Worm (Caenorhabditis elegans): ENCODE data around the gene ikke-1.
A peak's percentile ranks its signal among the peaks of the same experiment; 100 is the strongest.

The ikke-1 gene

DNA sequence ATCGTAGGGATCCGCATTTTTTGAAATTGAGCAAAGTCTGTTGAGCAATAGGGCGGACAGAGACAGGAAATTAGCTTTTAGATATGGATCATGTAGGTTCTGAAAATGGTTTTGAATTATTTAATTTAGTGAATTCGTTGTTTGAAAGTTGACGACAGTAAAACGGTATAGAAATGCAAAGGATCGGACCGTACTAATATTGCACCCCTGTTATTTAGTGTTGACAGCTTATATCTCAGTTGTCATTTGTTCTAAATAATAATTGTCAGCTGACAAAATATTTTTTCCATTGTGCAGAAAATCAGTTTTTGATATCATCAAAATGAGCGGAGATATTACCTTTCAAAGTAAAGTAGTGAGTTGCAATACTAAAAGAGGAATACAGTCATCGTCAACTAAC is 20.9 kb upstream of the ikke-1 start, which contains the start of gene lin-12:
TSS of gene lin-12 (minus strand) at position 101 of the 400 bp plus-strand sequence.
- TF ChIP-seq elt-3 (tag; optimal IDR thresholded peaks at IDR 0.05) = no peak
- no peak for TF ChIP-seq ham-2 (GFP tag; optimal IDR thresholded peaks at IDR 0.05)
- no peak for TF ChIP-seq nhr-12 (tag; optimal IDR thresholded peaks at IDR 0.05)
- no peak for TF ChIP-seq ces-1 (GFP tag; optimal IDR thresholded peaks at IDR 0.05)
- TF ChIP-seq snpc-4 (tag; optimal IDR thresholded peaks at IDR 0.05) = no peak
- TF ChIP-seq cnd-1 (tag; optimal IDR thresholded peaks at IDR 0.05) = no peak
- no peak for TF ChIP-seq tbx-8 (GFP tag; optimal IDR thresholded peaks at IDR 0.05)
- no peak for TF ChIP-seq lin-13 (tag; optimal IDR thresholded peaks at IDR 0.05)
- no peak for TF ChIP-seq nhr-76 (tag; optimal IDR thresholded peaks at IDR 0.05)
- no peak for TF ChIP-seq pha-4 (tag; optimal IDR thresholded peaks at IDR 0.05)
- TF ChIP-seq mep-1 (tag; optimal IDR thresholded peaks at IDR 0.05) = no peak
- TF ChIP-seq zip-8 (tag; optimal IDR thresholded peaks at IDR 0.05) = no peak
- no peak for TF ChIP-seq bed-3 (GFP tag; optimal IDR thresholded peaks at IDR 0.05)
- TF ChIP-seq unc-39 (tag; optimal IDR thresholded peaks at IDR 0.05) = no peak
- no peak for TF ChIP-seq mab-5 (tag; optimal IDR thresholded peaks at IDR 0.05)
- TF ChIP-seq flh-1 (GFP tag; optimal IDR thresholded peaks at IDR 0.05) = no peak
- TF ChIP-seq drap-1 (GFP tag; optimal IDR thresholded peaks at IDR 0.05) = no peak
- no peak for TF ChIP-seq hlh-1 (tag; optimal IDR thresholded peaks at IDR 0.05)
- TF ChIP-seq sem-2 (GFP tag; optimal IDR thresholded peaks at IDR 0.05) = no peak

DNA sequence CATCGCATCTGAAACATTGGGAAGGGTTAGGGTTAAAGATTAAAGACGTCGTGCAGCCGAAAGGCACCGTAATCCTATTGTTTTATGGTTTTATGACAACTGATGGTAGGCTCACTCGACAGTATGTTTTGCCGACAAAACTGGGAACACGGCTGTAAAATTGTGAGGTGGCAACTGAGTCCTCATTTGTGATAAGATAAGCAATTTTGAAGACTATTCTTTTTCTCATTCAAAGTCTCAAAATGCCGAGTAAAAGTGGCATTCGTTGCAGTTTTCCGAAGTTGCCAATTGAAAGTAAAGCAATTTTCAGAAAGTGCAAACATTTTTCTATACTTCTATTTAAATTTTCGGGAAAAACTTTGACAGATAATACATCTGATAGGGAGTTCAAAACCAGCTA is 19.2 kb upstream of the ikke-1 start:
- TF ChIP-seq bed-3 (GFP tag; optimal IDR thresholded peaks at IDR 0.05) = no peak
- no peak for TF ChIP-seq nhr-2 (tag; optimal IDR thresholded peaks at IDR 0.05)
- TF ChIP-seq elt-3 (tag; optimal IDR thresholded peaks at IDR 0.05) = no peak
- TF ChIP-seq ztf-11 (tag; optimal IDR thresholded peaks at IDR 0.05) = no peak
- no peak for TF ChIP-seq cnd-1 (tag; optimal IDR thresholded peaks at IDR 0.05)
- no peak for TF ChIP-seq sem-2 (GFP tag; optimal IDR thresholded peaks at IDR 0.05)
- no peak for TF ChIP-seq unc-120 (tag; optimal IDR thresholded peaks at IDR 0.05; ENCODE audit: poor library complexity, severe bottlenecking)
- no peak for TF ChIP-seq M03D4.4 (tag; optimal IDR thresholded peaks at IDR 0.05)
- TF ChIP-seq nhr-12 (tag; optimal IDR thresholded peaks at IDR 0.05) = no peak
- TF ChIP-seq snpc-4 (tag; optimal IDR thresholded peaks at IDR 0.05) = no peak
- TF ChIP-seq unc-39 (tag; optimal IDR thresholded peaks at IDR 0.05) = no peak
- no peak for TF ChIP-seq nhr-28 (tag; optimal IDR thresholded peaks at IDR 0.05)
- TF ChIP-seq mab-5 (tag; optimal IDR thresholded peaks at IDR 0.05) = no peak
- no peak for TF ChIP-seq lin-13 (tag; optimal IDR thresholded peaks at IDR 0.05)
- TF ChIP-seq hlh-1 (tag; optimal IDR thresholded peaks at IDR 0.05) = no peak

DNA sequence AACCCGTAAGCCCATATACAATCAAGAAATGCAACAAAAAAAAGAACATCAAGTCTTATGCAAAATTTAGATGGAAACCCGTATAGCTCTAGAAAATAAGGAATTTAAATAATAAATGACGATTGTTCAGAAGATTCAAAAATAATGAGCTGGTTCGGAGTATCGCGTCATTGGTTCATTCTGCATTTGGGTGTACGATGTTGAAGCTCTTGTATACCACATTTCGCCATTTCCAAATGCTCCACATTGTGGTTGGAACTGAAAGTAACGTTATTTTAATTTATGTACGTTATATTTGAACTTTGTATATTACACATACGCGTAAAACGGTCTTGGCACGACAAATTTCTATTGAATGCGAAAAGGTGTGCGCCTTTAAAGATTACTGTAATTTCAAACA is 9.8 kb upstream of the ikke-1 start:
- TF ChIP-seq unc-120 (tag; optimal IDR thresholded peaks at IDR 0.05; ENCODE audit: poor library complexity, severe bottlenecking) = no peak
- TF ChIP-seq unc-62 (GFP tag; optimal IDR thresholded peaks at IDR 0.05) = no peak

DNA sequence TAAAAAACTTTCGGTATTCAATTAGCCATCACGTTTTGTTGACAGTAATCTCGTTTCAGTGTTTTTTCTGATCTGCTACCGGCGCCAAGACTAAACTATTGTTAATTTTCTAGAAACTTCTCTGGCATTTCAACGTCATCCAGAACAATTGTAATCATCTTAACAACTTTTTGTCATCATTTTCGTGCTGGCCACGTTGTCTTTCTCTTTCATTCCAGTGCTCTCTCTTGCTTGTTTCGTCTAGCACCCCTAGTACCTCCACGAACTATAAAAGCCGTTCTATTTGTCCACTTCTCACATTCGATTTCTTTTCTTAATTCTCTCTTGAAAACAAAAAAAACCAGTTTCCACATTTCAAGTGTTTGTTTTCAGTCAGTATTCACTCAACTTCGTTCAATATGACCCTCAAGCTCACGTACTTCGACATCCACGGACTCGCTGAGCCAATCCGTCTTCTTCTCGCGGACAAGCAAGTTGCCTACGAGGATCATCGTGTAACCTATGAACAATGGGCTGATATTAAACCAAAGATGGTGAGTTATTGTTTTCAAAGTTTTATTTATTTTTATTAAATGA is 8.5 kb upstream of the ikke-1 start, which contains the start of gene gst-1:
TSS of gene gst-1 (plus strand) at position 373 of the 576 bp plus-strand sequence.
- TF ChIP-seq unc-120 (tag; optimal IDR thresholded peaks at IDR 0.05; ENCODE audit: poor library complexity, severe bottlenecking) = no peak
- no peak for TF ChIP-seq snpc-4 (tag; optimal IDR thresholded peaks at IDR 0.05)
- TF ChIP-seq hlh-1 (tag; optimal IDR thresholded peaks at IDR 0.05) = no peak
- TF ChIP-seq sem-2 (GFP tag; optimal IDR thresholded peaks at IDR 0.05) = no peak
- TF ChIP-seq ceh-39 (tag; optimal IDR thresholded peaks at IDR 0.05) = no peak
- TF ChIP-seq mab-5 (tag; optimal IDR thresholded peaks at IDR 0.05) = no peak
- TF ChIP-seq nhr-28 (tag; optimal IDR thresholded peaks at IDR 0.05) = no peak
- no peak for TF ChIP-seq tbx-8 (GFP tag; optimal IDR thresholded peaks at IDR 0.05)

DNA sequence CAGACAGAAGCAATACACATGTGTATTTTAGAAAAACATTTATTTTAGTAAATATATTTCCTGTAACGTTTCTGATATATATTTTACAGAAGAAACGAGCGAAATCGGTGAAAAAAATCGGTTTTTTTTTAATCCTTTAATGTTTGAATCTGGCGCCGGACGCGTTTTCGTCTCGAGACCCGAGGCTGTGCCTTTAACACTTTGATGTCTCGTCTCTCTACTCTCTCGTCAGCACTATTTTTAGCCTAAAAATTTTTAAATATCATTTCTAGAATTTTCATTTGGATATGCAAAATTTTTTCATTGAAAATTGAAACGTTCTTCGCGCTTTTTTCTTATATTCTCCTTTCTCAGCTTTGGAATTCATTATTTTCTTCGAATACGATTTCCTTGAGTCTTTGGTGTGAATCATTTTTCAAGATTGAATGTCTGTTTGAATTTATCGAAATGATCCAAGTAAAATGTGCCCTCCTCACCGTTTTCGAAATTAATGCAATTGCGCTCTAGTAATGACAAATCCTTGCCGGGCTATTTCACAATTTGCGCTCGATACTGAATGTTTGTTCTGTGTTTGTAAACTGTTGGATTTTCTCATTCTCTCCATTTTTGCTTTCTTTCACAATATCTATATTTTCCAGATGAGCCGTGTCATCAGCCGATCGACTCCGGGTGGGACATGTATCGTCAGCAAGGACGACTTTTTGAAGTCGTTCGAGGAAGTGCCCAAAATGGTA is 4.1 kb upstream of the ikke-1 start, which contains the start of gene cls-2:
TSS of gene cls-2 (plus strand) at position 635 of the 734 bp plus-strand sequence.
- TF ChIP-seq ham-2 (GFP tag; optimal IDR thresholded peaks at IDR 0.05) (no peak), mep-1 (tag; optimal IDR thresholded peaks at IDR 0.05) (peak; percentile 7), ceh-83 (GFP tag; optimal IDR thresholded peaks at IDR 0.05) (no peak), unc-120 (tag; optimal IDR thresholded peaks at IDR 0.05; ENCODE audit: poor library complexity, severe bottlenecking) (peak; percentile 10), nhr-28 (tag; optimal IDR thresholded peaks at IDR 0.05) (no peak)

DNA sequence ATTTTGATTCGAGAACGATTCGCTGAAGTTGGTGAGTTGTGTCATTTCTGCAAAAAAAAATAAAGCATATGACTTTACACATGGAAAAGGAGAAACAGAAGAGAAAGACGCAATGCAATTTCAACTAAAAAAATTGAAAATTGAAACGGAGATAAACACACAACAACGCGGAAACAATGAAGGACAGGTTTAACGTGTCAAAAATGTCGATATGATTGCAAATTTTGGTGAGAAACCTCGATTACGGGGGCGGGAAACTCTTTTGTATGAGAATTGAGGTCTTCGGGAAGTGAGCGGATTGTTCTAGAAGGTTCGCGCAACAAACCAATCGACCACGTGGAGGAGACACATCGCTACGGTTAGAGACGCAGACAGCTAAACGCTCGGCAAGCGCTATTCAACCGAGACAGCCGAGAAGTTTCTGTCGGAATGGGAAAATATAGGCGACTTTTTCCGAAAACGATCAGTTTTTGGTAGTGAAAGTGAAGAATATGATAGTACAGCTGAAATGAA is 3.3 kb upstream of the ikke-1 start, which contains the start of gene R107.5:
TSS of gene R107.5 (minus strand) at position 51 of the 513 bp plus-strand sequence.
- TF ChIP-seq tbx-8 (GFP tag; optimal IDR thresholded peaks at IDR 0.05) (no peak), mab-5 (tag; optimal IDR thresholded peaks at IDR 0.05) (no peak), ham-2 (GFP tag; optimal IDR thresholded peaks at IDR 0.05) (peak; percentile 92), M03D4.4 (tag; optimal IDR thresholded peaks at IDR 0.05) (peak; percentile 51), elt-1 (tag; optimal IDR thresholded peaks at IDR 0.05; ENCODE audit: borderline replicate concordance, insufficient read depth) (no peak), nhr-2 (tag; optimal IDR thresholded peaks at IDR 0.05) (peak; percentile 13), lin-32 (GFP tag; optimal IDR thresholded peaks at IDR 0.05) (no peak), nhr-12 (tag; optimal IDR thresholded peaks at IDR 0.05) (no peak), lin-13 (tag; optimal IDR thresholded peaks at IDR 0.05) (peak; percentile 89), blmp-1 (tag; optimal IDR thresholded peaks at IDR 0.05) (peak; percentile 66), mep-1 (tag; optimal IDR thresholded peaks at IDR 0.05) (peak; percentile 80), flh-1 (GFP tag; optimal IDR thresholded peaks at IDR 0.05) (no peak), ceh-43 (GFP tag; optimal IDR thresholded peaks at IDR 0.05) (peak; percentile 36), zip-8 (tag; optimal IDR thresholded peaks at IDR 0.05) (no peak), nhr-237 (tag; optimal IDR thresholded peaks at IDR 0.05) (peak; percentile 72), elt-3 (tag; optimal IDR thresholded peaks at IDR 0.05) (peak; percentile 75), unc-62 (GFP tag; optimal IDR thresholded peaks at IDR 0.05) (peak; percentile 86), ceh-83 (GFP tag; optimal IDR thresholded peaks at IDR 0.05) (peak; percentile 69), hlh-1 (tag; optimal IDR thresholded peaks at IDR 0.05) (peak; percentile 20), sptf-1 (tag; optimal IDR thresholded peaks at IDR 0.05) (peak; percentile 69), mls-2 (tag; optimal IDR thresholded peaks at IDR 0.05) (peak; percentile 91)

Data from whole organism, mixed stage, embryonic.